Worm (Caenorhabditis elegans): Measurements from ENCODE around the gene myo-5.
A peak's percentile ranks its signal among the peaks of the same experiment; 100 is the strongest.

Gene myo-5

DNA sequence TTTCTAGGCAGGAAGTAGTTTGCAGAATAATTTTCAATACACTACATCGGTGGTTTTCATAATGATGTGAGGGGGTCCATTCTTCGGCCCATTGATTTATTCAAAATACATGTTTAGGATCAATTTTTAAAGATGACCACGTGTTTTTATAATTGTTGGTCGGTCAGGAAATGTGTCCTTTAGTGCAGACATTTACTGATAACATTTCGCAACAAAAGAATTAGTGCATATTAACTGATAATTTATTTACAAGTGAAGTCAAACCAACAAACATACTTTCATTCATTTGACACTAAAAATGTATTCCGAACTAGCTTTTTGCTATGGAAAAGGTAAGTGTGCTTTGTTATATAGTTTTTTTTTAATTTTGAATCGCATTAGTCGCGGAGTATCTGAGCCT is 52.9 kb downstream of the myo-5 start, which contains the start of gene F20D6.5:
Gene F20D6.5, plus strand, starts transcription at position 259 of the 400 bp plus-strand sequence.
- TF ChIP-seq pqm-1 (tag; optimal IDR thresholded peaks at IDR 0.05) (peak; percentile 48), mes-2 (tag; optimal IDR thresholded peaks at IDR 0.05; ENCODE audit: poor library complexity, severe bottlenecking) (no peak), nhr-28 (tag; optimal IDR thresholded peaks at IDR 0.05) (peak; percentile 58), unc-39 (tag; optimal IDR thresholded peaks at IDR 0.05) (no peak), ceh-28 (tag; optimal IDR thresholded peaks at IDR 0.05) (no peak), nhr-77 (tag; optimal IDR thresholded peaks at IDR 0.05) (peak; percentile 25), nhr-42 (GFP tag; IDR thresholded peaks at IDR 0.05) (no peak), tra-1 (GFP tag; IDR thresholded peaks at IDR 0.05) (no peak), ZK337.2 (GFP tag; IDR thresholded peaks at IDR 0.05) (no peak), dmd-6 (GFP tag; IDR thresholded peaks at IDR 0.05) (peak; percentile 67), aly-2 (tag; optimal IDR thresholded peaks at IDR 0.05) (no peak), ceh-32 (tag; optimal IDR thresholded peaks at IDR 0.05; ENCODE audit: poor library complexity) (no peak), jun-1 (tag; optimal IDR thresholded peaks at IDR 0.05) (no peak), nhr-6 (tag; optimal IDR thresholded peaks at IDR 0.05) (no peak), duxl-1 (tag; optimal IDR thresholded peaks at IDR 0.05; ENCODE audit: poor library complexity) (no peak), egl-27 (tag; optimal IDR thresholded peaks at IDR 0.05) (no peak), daf-16 (GFP tag; optimal IDR thresholded peaks at IDR 0.05) (no peak), daf-16 (tag; optimal IDR thresholded peaks at IDR 0.05) (peak; percentile 70), lin-39 (tag; optimal IDR thresholded peaks at IDR 0.05) (no peak)

DNA sequence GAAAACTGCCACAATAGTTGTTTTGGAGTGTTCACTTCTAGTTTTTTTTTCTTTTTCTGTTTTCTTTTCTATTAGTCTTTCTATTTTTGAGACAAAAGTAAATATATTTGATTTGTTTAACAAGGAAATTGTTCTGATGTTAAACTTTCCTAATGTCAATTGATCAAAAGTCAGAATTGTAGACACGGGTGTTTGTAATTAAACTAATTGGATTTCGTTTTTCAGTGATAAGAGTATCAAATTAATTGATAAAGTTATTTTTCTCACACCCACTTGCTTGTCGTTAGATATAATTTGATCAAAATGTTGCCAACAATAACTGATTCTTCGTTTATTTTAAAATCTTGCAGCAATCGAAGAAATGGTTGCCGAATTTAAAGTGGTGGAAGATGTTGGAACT is 54.4 kb downstream of the myo-5 start:
- TF ChIP-seq daf-12 (tag; optimal IDR thresholded peaks at IDR 0.05) (no peak), nhr-111 (GFP tag; optimal IDR thresholded peaks at IDR 0.05) (no peak), mdl-1 (tag; optimal IDR thresholded peaks at IDR 0.05) (no peak), Y48G9A.11 (GFP tag; IDR thresholded peaks at IDR 0.05) (no peak), lin-1 (GFP tag; IDR thresholded peaks at IDR 0.05) (no peak), fos-1 (tag; optimal IDR thresholded peaks at IDR 0.05) (no peak), daf-16 (GFP tag; optimal IDR thresholded peaks at IDR 0.05) (no peak), daf-16 (tag; optimal IDR thresholded peaks at IDR 0.05) (peak; percentile 53), nhr-77 (tag; optimal IDR thresholded peaks at IDR 0.05) (no peak)
